Worm (Caenorhabditis elegans) whole organism, midembryonic: ENCODE data around the gene got-1.2.

Source experiments
- cog-1 ChIP-seq: sonication (generic microtip); optimal IDR thresholded peaks from 2 replicates; lab custom pipeline; 2016; ENCODE audit warnings: missing genetic modification characterization, missing compliant biosample characterization
- ztf-29 ChIP-seq: fragments of 200-800 bp; sonication (Bioruptor generic); IDR thresholded peaks from 2 replicates; pipeline ENCODE4 v1.3.6; 2022; ENCODE audit warnings: missing genetic modification reagents, missing genetic modification characterization, missing compliant biosample characterization

ce11 chrX:16840738-16841137 is 47.8 kb upstream of the got-1.2 start, which contains the start of gene dyla-1:
- TF ChIP-seq cog-1 (tag; lab: Kevin White, UChicago) (no peak), ztf-29 (GFP tag; lab: Robert Waterston, UW) (no peak)
